Fruit fly (Drosophila melanogaster): ENCODE measurements around the gene CG12985.

Gene CG12985

dm6 chrX:17852457-17852856 is 31.1 kb upstream of the CG12985 start, which contains the start of gene CG32554 (continued):
- TF ChIP-seq Bgb (GFP tag; IDR thresholded peaks at IDR 0.05; ENCODE audit: partially characterized antibody) = peak; percentile 91
- peak; percentile 5 for TF ChIP-seq stwl (tag; optimal IDR thresholded peaks at IDR 0.05)
- no peak for TF ChIP-seq HHEX (GFP tag; optimal IDR thresholded peaks at IDR 0.05)
- TF ChIP-seq unpg (GFP tag; optimal IDR thresholded peaks at IDR 0.05) = no peak
- peak; percentile 61 for TF ChIP-seq Myb (GFP tag; optimal IDR thresholded peaks at IDR 0.05)
- peak; percentile 48 for TF ChIP-seq CG15514 (GFP tag; optimal IDR thresholded peaks at IDR 0.05)
- peak; percentile 88 for TF ChIP-seq HLH4C (GFP tag; IDR thresholded peaks at IDR 0.05; ENCODE audit: partially characterized antibody)
- no peak for TF ChIP-seq ken (GFP tag; IDR thresholded peaks at IDR 0.05)
- no peak for TF ChIP-seq CG2202 (tag; optimal IDR thresholded peaks at IDR 0.05)
- TF ChIP-seq trem (tag; optimal IDR thresholded peaks at IDR 0.05) = peak; percentile 95
- TF ChIP-seq CG13287 (GFP tag; IDR thresholded peaks at IDR 0.05; ENCODE audit: partially characterized antibody) = peak; percentile 96
- TF ChIP-seq D19A (tag; optimal IDR thresholded peaks at IDR 0.05) = no peak
- TF ChIP-seq chinmo (GFP tag; IDR thresholded peaks at IDR 0.05; ENCODE audit: partially characterized antibody) = peak; percentile 83; the same call in 2 of the 4 replicates
- peak; percentile 93 for TF ChIP-seq CG34224 (GFP tag; IDR thresholded peaks at IDR 0.05; ENCODE audit: partially characterized antibody)
- peak; percentile 82 for TF ChIP-seq CG17186 (GFP tag; optimal IDR thresholded peaks at IDR 0.05)
- TF ChIP-seq Dll (GFP tag; IDR thresholded peaks at IDR 0.05; ENCODE audit: partially characterized antibody) = peak; percentile 93
- TF ChIP-seq tna (GFP tag; IDR thresholded peaks at IDR 0.05; ENCODE audit: partially characterized antibody) = peak; percentile 85
- peak; percentile 16 for TF ChIP-seq scrt (GFP tag; optimal IDR thresholded peaks at IDR 0.05)
- no peak for TF ChIP-seq CG30431 (GFP tag; optimal IDR thresholded peaks at IDR 0.05)
- no peak for TF ChIP-seq CG10431 (GFP tag; optimal IDR thresholded peaks at IDR 0.05)
- no peak for TF ChIP-seq lmd (GFP tag; IDR thresholded peaks at IDR 0.05)
- TF ChIP-seq CG42726 (GFP tag; IDR thresholded peaks at IDR 0.05; ENCODE audit: partially characterized antibody) = peak; percentile 80; the same call in 1 of the 2 replicates
- TF ChIP-seq knrl (GFP tag; IDR thresholded peaks at IDR 0.05; ENCODE audit: partially characterized antibody) = peak; percentile 86
- TF ChIP-seq en (GFP tag; optimal IDR thresholded peaks at IDR 0.05) = no peak
- TF ChIP-seq CG13624 (GFP tag; optimal IDR thresholded peaks at IDR 0.05) = no peak
- TF ChIP-seq CrebB (tag; optimal IDR thresholded peaks at IDR 0.05) = no peak
- peak; percentile 87 for TF ChIP-seq unc-4 (GFP tag; IDR thresholded peaks at IDR 0.05; ENCODE audit: partially characterized antibody)
- TF ChIP-seq Sry-δ (GFP tag; optimal IDR thresholded peaks at IDR 0.05) = peak; percentile 64
- no peak for TF ChIP-seq CG1602 (GFP tag; optimal IDR thresholded peaks at IDR 0.05)
- peak; percentile 83 for TF ChIP-seq hb (GFP tag; IDR thresholded peaks at IDR 0.05; ENCODE audit: partially characterized antibody)
- no peak for TF ChIP-seq D (optimal IDR thresholded peaks at IDR 0.05)
- no peak for TF ChIP-seq D (GFP tag; optimal IDR thresholded peaks at IDR 0.05)
- no peak for TF ChIP-seq grau (tag; optimal IDR thresholded peaks at IDR 0.05)
- TF ChIP-seq CG14710 (tag; optimal IDR thresholded peaks at IDR 0.05) = peak; percentile 39
- TF ChIP-seq CG34422 (GFP tag; IDR thresholded peaks at IDR 0.05) = no peak
- TF ChIP-seq oc (tag; optimal IDR thresholded peaks at IDR 0.05) = no peak
- TF ChIP-seq CG3995 (GFP tag; optimal IDR thresholded peaks at IDR 0.05) = peak; percentile 68
- no peak for TF ChIP-seq gro (GFP tag; optimal IDR thresholded peaks at IDR 0.05)
- TF ChIP-seq CG16813 (GFP tag; IDR thresholded peaks at IDR 0.05; ENCODE audit: partially characterized antibody) = peak; percentile 86
- TF ChIP-seq Tbp (GFP tag; optimal IDR thresholded peaks at IDR 0.05) = no peak
- no peak for TF ChIP-seq CG4360 (GFP tag; IDR thresholded peaks at IDR 0.05)
- TF ChIP-seq org-1 (GFP tag; optimal IDR thresholded peaks at IDR 0.05) = no peak
- no peak for TF ChIP-seq CG17361 (GFP tag; IDR thresholded peaks at IDR 0.05)
- no peak for TF ChIP-seq HmgD (GFP tag; optimal IDR thresholded peaks at IDR 0.05)
- peak; percentile 84 for TF ChIP-seq CG7963 (GFP tag; IDR thresholded peaks at IDR 0.05; ENCODE audit: partially characterized antibody)
- TF ChIP-seq CG3281 (GFP tag; optimal IDR thresholded peaks at IDR 0.05) = no peak
- no peak for TF ChIP-seq CG8478 (optimal IDR thresholded peaks at IDR 0.05)

Measured in whole organism, embryonic.